Fruit fly (Drosophila melanogaster) whole organism, wandering third instar larva: ENCODE results near the gene Gr64b.

Experiments
- Abd-B ChIP-seq: fragments of >200 bp; optimal IDR thresholded peaks from 2 replicates; lab custom pipeline; 2017; ENCODE audit warnings: missing biosample characterization, missing genetic modification characterization
- CG32264 ChIP-seq: fragments of 200-800 bp; sonication (Bioruptor generic); optimal IDR thresholded peaks from 2 replicates; lab custom pipeline; 2016; ENCODE audit warnings: missing biosample characterization, missing genetic modification characterization
- CrebA ChIP-seq: fragments of 200-800 bp; sonication (Bioruptor generic); optimal IDR thresholded peaks from 2 replicates; lab custom pipeline; 2016; ENCODE audit warnings: missing biosample characterization, mild to moderate bottlenecking, missing genetic modification characterization, borderline replicate concordance
- Dfd ChIP-seq: fragments of >200 bp; optimal IDR thresholded peaks from 2 replicates; lab custom pipeline; 2017; ENCODE audit warnings: missing biosample characterization, missing genetic modification characterization
- Hr78 ChIP-seq: fragments of >200 bp; optimal IDR thresholded peaks from 2 replicates; lab custom pipeline; 2017; ENCODE audit warnings: missing biosample characterization, missing genetic modification characterization
- Myc ChIP-seq: fragments of >200 bp; optimal IDR thresholded peaks from 2 replicates; lab custom pipeline; 2017
- br ChIP-seq: fragments of 200-800 bp; sonication (Bioruptor generic); optimal IDR thresholded peaks from 2 replicates; lab custom pipeline; 2016; ENCODE audit warnings: missing biosample characterization, missing genetic modification characterization
- brk ChIP-seq: fragments of 200-800 bp; sonication (Bioruptor generic); optimal IDR thresholded peaks from 2 replicates; lab custom pipeline; 2016; ENCODE audit warnings: missing biosample characterization, mild to moderate bottlenecking, missing genetic modification characterization
- fru ChIP-seq: fragments of 200-800 bp; sonication (Bioruptor generic); optimal IDR thresholded peaks from 3 replicates; lab custom pipeline; 2016; ENCODE audit warnings: missing biosample characterization, mild to moderate bottlenecking, missing genetic modification characterization
- psq ChIP-seq: fragments of 200-800 bp; sonication (Bioruptor generic); optimal IDR thresholded peaks from 3 replicates; lab custom pipeline; 2017; ENCODE audit warnings: missing biosample characterization, mild to moderate bottlenecking, missing genetic modification characterization, moderate library complexity
- usp ChIP-seq: fragments of >200 bp; optimal IDR thresholded peaks from 2 replicates; lab custom pipeline; 2017; ENCODE audit warnings: missing biosample characterization, missing genetic modification characterization

DNA sequence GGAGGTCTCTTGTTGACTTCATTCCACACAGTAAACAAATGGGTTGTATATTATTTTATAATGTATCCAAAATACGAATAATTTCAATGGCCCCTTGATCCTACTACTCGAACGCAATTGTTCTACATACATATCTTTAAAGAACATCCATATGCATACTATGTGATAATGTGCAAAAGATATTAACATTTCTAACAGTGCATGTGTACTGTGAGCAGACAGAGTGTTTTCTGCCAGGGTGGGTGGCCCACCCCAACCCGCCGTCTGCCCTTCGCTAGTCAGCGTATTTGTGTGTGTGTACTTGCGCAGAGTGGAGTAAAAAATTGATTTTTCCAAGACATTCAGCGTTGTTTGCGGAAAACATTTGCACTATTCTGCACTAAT lies 42.6 kb downstream of the Gr64b start:
- TF ChIP-seq CrebA (GFP tag; lab: Kevin White, UChicago) (no peak), br (no peak), Abd-B (GFP tag; lab: Kevin White, UChicago) (no peak), Dfd (GFP tag; lab: Kevin White, UChicago) (no peak), Myc (lab: Kevin White, UChicago) (no peak), brk (GFP tag; lab: Kevin White, UChicago) (peak; percentile 45), fru (GFP tag; lab: Kevin White, UChicago) (no peak), psq (no peak), Hr78 (GFP tag; lab: Kevin White, UChicago) (no peak), CG32264 (GFP tag; lab: Kevin White, UChicago) (peak; percentile 79), usp (GFP tag; lab: Kevin White, UChicago) (no peak)
